Worm (Caenorhabditis elegans) whole organism, midembryonic: ENCODE data around the gene unc-119.
A peak's percentile ranks its signal among the peaks of the same experiment; 100 is the strongest.

Source experiments
- T22C8.4 ChIP-seq: fragments of 200-800 bp; sonication (Bioruptor generic); IDR thresholded peaks from 2 replicates; pipeline ENCODE4 v1.3.6; 2022; ENCODE audit warnings: missing genetic modification characterization, missing compliant biosample characterization
- cog-1 ChIP-seq: sonication (generic microtip); optimal IDR thresholded peaks from 2 replicates; lab custom pipeline; 2016; ENCODE audit warnings: missing genetic modification characterization, missing compliant biosample characterization
- flt-1 ChIP-seq: fragments of 200-800 bp; sonication (Bioruptor generic); IDR thresholded peaks from 2 replicates; pipeline ENCODE4 v1.3.6; 2022; ENCODE audit warnings: missing genetic modification characterization, missing compliant biosample characterization
- klf-2 ChIP-seq: fragments of 200-800 bp; sonication (Bioruptor generic); conservative IDR thresholded peaks from 2 replicates; pipeline ENCODE4 v1.3.6; 2022; ENCODE audit warnings: missing genetic modification reagents, missing genetic modification characterization, missing compliant biosample characterization
- med-1 ChIP-seq: sonication (generic microtip); optimal IDR thresholded peaks from 2 replicates; lab custom pipeline; 2017; ENCODE audit warnings: missing genetic modification characterization, mild to moderate bottlenecking, missing compliant biosample characterization, antibody characterized with exemption, missing genetic modification reagents; ENCODE audit not compliant: insufficient read depth
- ref-1 ChIP-seq: fragments of 200-800 bp; sonication (Bioruptor generic); conservative IDR thresholded peaks from 2 replicates; pipeline ENCODE4 v1.3.6; 2022; ENCODE audit warnings: missing genetic modification reagents, missing genetic modification characterization, missing compliant biosample characterization
- tab-1 ChIP-seq: fragments of 200-800 bp; sonication (Bioruptor generic); IDR thresholded peaks from 2 replicates; pipeline ENCODE4 v1.3.6; 2022; ENCODE audit warnings: missing genetic modification characterization, missing compliant biosample characterization
- ztf-23 ChIP-seq: fragments of 200-800 bp; sonication (Bioruptor generic); IDR thresholded peaks from 2 replicates; pipeline ENCODE4 v1.3.6; 2022; ENCODE audit warnings: missing genetic modification reagents, missing genetic modification characterization, missing compliant biosample characterization
- ztf-29 ChIP-seq: fragments of 200-800 bp; sonication (Bioruptor generic); IDR thresholded peaks from 2 replicates; pipeline ENCODE4 v1.3.6; 2022; ENCODE audit warnings: missing genetic modification reagents, missing genetic modification characterization, missing compliant biosample characterization

unc-119 gene

ce11 chrIII:10902341-10902740 is at the start of gene unc-119:
TSS of gene unc-119 (plus strand) at chrIII:10902641.
- TF ChIP-seq med-1 = no peak
- TF ChIP-seq ref-1 (GFP tag; lab: Robert Waterston, UW) = no peak
- TF ChIP-seq ztf-23 (GFP tag; lab: Robert Waterston, UW) = no peak
- TF ChIP-seq tab-1 (GFP tag; lab: Robert Waterston, UW) = no peak
- TF ChIP-seq ztf-29 = no peak
- TF ChIP-seq cog-1 (tag; lab: Kevin White, UChicago) = no peak
- TF ChIP-seq T22C8.4 = no peak
- TF ChIP-seq flt-1 (GFP tag; lab: Robert Waterston, UW) = no peak
- TF ChIP-seq klf-2 = no peak

DNA sequence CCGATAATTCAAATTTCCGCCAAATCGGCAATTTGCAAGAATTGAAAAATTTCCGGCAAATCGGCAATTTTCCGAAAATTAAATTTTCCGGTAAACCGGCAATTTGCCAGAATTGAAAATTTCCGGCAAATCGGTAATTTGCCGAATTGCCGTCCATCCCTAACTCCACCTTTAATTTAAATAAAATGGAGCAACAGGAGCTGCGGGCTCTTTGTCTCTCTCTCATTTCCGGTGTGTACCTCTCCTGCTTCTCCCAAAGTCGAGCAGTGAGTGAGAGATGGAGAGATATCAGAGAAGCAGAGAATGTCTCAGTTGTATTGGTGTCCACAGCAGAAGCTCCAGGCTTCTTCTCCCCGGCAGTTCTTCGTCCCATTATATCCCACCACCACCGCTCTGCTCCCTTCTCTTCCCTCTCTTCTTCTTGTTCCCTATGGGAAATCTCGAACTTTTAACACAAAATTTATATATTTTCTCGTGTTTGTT is 47.0 kb upstream of the unc-119 start, which contains the start of gene Y39A1C.1:
Gene Y39A1C.1 (plus strand): TSS at position 51 of the 483 bp plus-strand sequence.
- TF ChIP-seq flt-1 (GFP tag; lab: Robert Waterston, UW) (no peak), T22C8.4 (no peak), ref-1 (GFP tag; lab: Robert Waterston, UW) (no peak), tab-1 (GFP tag; lab: Robert Waterston, UW) (no peak), ztf-23 (GFP tag; lab: Robert Waterston, UW) (no peak), med-1 (no peak), ztf-29 (no peak)

- TF ChIP-seq ref-1 (GFP tag; lab: Robert Waterston, UW) (peak; percentile 28; the same call in 1 of the 2 replicates), flt-1 (GFP tag; lab: Robert Waterston, UW) (peak; percentile 66; the same call in 1 of the 2 replicates), ztf-23 (GFP tag; lab: Robert Waterston, UW) (peak; percentile 78), klf-2 (peak; percentile 70; the same call in 1 of the 2 replicates), T22C8.4 (0 out of 2 replicates have a peak, but pooled peaks have one; percentile 32), tab-1 (GFP tag; lab: Robert Waterston, UW) (no peak), med-1 (no peak)
Measured at ce11 chrIII:10856830-10857229, 45.6 kb upstream of the unc-119 start.

DNA sequence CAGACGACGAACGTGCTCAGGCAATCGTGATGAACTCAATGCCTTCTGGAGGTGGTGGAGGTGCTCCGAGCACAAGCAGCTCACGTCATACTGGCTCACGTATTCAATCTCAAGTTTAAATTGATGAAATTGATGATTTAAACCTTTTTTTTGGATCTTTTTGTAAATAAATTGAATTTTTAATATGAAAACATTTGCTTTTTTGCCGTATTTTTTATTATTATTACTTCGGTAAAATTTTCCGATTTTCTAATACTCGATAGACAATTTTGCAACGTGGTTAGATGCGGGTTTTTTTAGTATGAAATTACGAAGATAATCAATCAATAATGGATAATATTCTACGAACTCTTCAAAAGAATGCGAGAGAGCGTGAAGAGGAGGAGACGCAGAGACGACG is 44.5 kb upstream of the unc-119 start, which contains the start of gene oxi-1:
Gene oxi-1 (plus strand): TSS at position 301 of the 400 bp plus-strand sequence.
- no peak for TF ChIP-seq ztf-29
- no peak for TF ChIP-seq cog-1 (tag; lab: Kevin White, UChicago)
- TF ChIP-seq med-1 = no peak
- no peak for TF ChIP-seq tab-1 (GFP tag; lab: Robert Waterston, UW)
- TF ChIP-seq ref-1 (GFP tag; lab: Robert Waterston, UW) = no peak
- no peak for TF ChIP-seq flt-1 (GFP tag; lab: Robert Waterston, UW)
- TF ChIP-seq klf-2 = no peak

DNA sequence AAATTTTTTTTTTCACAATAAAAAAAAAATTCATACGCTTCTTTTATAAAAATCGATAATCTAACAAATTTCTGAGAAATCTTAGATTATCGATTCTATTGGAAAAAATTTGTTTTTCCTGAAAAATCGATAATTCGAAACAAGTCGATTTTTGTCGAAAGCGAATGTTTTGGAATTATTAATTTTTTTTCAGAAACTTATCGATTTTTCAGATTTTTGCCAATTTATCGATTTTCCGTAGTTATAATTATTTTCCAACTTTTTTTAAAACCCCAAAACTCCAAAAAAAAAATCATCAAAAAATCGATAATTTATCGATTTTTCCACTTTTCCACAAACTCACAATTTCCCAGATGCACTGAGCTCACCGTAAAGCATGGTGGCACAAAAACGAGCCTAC is 41.1 kb upstream of the unc-119 start:
- TF ChIP-seq T22C8.4 (peak; percentile 84), ztf-23 (GFP tag; lab: Robert Waterston, UW) (no peak)

ce11 chrIII:10867086-10867485 is 35.4 kb upstream of the unc-119 start:
- TF ChIP-seq ref-1 (GFP tag; lab: Robert Waterston, UW) (no peak), flt-1 (GFP tag; lab: Robert Waterston, UW) (no peak), ztf-23 (GFP tag; lab: Robert Waterston, UW) (no peak), T22C8.4 (no peak), med-1 (no peak), klf-2 (no peak)

- TF ChIP-seq klf-2 = no peak
- TF ChIP-seq cog-1 (tag; lab: Kevin White, UChicago) = peak; percentile 35
- TF ChIP-seq ztf-29 = no peak
- TF ChIP-seq tab-1 (GFP tag; lab: Robert Waterston, UW) = no peak
- peak; percentile 30; the same call in 1 of the 2 replicates for TF ChIP-seq T22C8.4
- no peak for TF ChIP-seq med-1
Measured at ce11 chrIII:10868653-10869392, 33.6 kb upstream of the unc-119 start, which contains the start of the genes cey-4 and vps-50. TSS of gene cey-4 (minus strand) at chrIII:10868703. TSS of gene vps-50 (plus strand) at chrIII:10869193.

DNA sequence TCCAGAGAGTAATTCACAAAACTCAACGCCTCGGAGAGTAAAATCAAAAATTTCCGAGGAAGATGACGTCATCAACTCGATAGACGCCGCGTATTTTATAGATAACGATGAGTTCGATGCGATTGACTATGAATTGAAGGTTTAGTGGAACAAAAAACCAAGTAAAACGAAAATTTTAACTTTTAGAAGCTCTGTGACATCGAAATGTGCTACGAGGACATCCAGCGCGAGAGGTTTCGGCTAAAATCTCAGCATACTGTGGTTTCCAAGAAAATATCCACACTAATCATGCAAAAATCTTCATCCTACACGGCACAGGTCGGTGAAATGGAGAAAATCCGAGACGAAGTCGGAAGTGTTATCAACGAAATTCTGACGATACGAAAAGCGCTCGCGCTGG is 32.8 kb upstream of the unc-119 start:
- TF ChIP-seq flt-1 (GFP tag; lab: Robert Waterston, UW) (no peak), ztf-29 (no peak), T22C8.4 (no peak), klf-2 (no peak), cog-1 (tag; lab: Kevin White, UChicago) (no peak), med-1 (no peak), ref-1 (GFP tag; lab: Robert Waterston, UW) (no peak), tab-1 (GFP tag; lab: Robert Waterston, UW) (no peak), ztf-23 (GFP tag; lab: Robert Waterston, UW) (no peak)

DNA sequence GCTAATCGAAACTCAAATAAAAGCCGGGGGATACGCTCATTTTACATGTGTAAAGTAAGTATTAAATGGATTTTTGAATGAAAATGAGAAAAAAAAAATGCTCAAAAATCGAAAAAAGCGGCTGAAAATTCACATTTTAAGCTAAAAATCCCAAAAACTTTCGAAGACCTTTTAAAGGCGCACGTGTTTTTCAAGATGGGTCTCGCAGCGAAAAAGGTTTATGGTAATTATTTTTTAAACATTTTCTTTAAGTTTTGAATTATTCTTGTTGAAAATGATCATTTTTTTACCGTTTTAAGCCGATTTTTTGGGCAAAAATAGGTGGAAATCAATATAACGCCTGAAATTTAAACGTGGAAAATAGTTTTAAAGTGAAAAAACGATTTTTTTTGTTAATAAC is 32.3 kb upstream of the unc-119 start:
- TF ChIP-seq klf-2 (no peak), flt-1 (GFP tag; lab: Robert Waterston, UW) (no peak), tab-1 (GFP tag; lab: Robert Waterston, UW) (no peak), T22C8.4 (no peak), ztf-29 (no peak), cog-1 (tag; lab: Kevin White, UChicago) (no peak), ref-1 (GFP tag; lab: Robert Waterston, UW) (no peak), ztf-23 (GFP tag; lab: Robert Waterston, UW) (no peak), med-1 (no peak)

DNA sequence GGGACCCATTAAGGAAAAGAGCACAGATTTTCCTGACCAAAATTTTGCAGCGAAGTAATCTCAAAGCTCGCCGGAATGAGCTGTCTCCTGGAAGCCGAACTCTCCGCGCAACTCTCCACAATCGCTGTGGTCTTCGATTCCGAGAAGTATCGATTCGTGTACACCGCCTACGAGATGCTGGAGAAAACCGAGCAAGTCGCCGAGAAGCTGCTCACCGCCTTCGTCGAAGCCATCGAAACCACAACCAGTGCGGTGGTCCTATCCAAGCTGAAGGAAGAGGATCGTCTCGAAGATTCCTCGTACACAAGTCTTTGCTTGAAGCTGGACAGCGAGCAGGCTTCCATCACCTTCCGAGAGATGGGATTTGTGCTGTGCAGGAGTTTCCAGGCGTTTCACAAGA is 31.6 kb upstream of the unc-119 start:
- TF ChIP-seq ref-1 (GFP tag; lab: Robert Waterston, UW) (no peak), cog-1 (tag; lab: Kevin White, UChicago) (no peak), ztf-23 (GFP tag; lab: Robert Waterston, UW) (no peak), klf-2 (no peak), T22C8.4 (no peak), flt-1 (GFP tag; lab: Robert Waterston, UW) (no peak), med-1 (no peak), ztf-29 (no peak), tab-1 (GFP tag; lab: Robert Waterston, UW) (no peak)
